Fruit fly (Drosophila melanogaster): ENCODE measurements around the gene veli.

veli gene

DNA sequence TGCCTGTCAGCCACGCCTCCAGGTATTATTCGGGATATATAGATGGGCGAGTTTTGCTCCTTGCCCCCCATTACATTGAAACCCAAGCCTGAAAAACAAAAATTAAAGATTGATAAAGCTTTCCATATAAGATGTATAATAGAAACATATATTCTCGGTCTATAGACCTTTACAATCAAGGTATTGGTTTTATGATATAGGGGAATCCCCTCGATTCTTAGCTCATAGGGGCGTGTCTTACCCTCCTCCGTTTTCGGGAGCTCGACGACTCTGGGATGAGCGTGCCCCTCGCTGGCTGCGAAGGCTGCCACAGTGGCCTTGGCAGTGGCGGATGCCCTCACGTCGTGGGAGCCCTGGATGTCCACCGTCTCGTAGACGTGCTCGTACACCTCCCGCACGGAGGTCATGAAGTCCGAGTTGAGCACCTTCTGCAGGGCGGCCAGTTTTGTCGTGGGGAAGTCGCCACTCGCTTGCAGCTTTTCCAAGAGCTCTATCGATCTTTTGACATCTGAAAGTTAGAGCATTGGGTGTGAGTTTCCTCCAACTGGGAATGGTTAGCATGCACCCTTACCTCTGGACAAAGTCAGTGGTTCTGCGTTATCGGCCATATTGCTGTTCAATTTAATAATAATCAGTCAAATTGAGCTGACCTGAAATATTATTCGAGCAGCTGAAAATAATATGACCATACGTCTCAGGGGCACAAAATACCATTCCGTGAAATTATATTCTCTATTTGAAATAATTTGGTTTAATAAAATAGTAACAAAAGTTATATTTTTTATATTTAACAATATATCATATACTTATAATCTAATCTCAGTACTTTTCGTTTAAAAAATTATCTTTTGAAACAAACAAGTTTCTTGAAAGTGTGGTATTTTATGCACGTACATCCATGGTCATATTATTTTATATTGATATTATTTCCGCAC lies at the start of gene veli, which contains the start of gene PQBP1:
veli (minus strand) TSS at position 685 of the 935 bp plus-strand sequence.
PQBP1 (plus strand) TSS at position 885 of the 935 bp plus-strand sequence.
- TF ChIP-seq fkh (GFP tag; optimal IDR thresholded peaks at IDR 0.05) = peak; percentile 45
- no peak for TF ChIP-seq CG1621 (tag; optimal IDR thresholded peaks at IDR 0.05)

- TF ChIP-seq fd59A (GFP tag; optimal IDR thresholded peaks at IDR 0.05) (no peak), CG15336 (GFP tag; IDR thresholded peaks at IDR 0.05) (no peak), CG16779 (tag; optimal IDR thresholded peaks at IDR 0.05) (no peak), CG1621 (tag; optimal IDR thresholded peaks at IDR 0.05) (no peak), cyc (GFP tag; optimal IDR thresholded peaks at IDR 0.05) (no peak), Ets96B (tag; optimal IDR thresholded peaks at IDR 0.05) (no peak), lz (GFP tag; optimal IDR thresholded peaks at IDR 0.05) (no peak), CG6854 (GFP tag; optimal IDR thresholded peaks at IDR 0.05) (no peak), esn (GFP tag; optimal IDR thresholded peaks at IDR 0.05) (no peak), CG11902 (GFP tag; optimal IDR thresholded peaks at IDR 0.05) (no peak), Smox (GFP tag; optimal IDR thresholded peaks at IDR 0.05) (no peak), Gug (GFP tag; IDR thresholded peaks at IDR 0.05) (no peak), CG11762 (GFP tag; optimal IDR thresholded peaks at IDR 0.05; ENCODE audit: insufficient read depth) (no peak)
These were observed 47.1 kb upstream of the veli start, which contains the start of gene Nepl16 for dm6 chr3R:25112466-25112939. Gene Nepl16, minus strand, starts transcription at chr3R:25112516.

DNA sequence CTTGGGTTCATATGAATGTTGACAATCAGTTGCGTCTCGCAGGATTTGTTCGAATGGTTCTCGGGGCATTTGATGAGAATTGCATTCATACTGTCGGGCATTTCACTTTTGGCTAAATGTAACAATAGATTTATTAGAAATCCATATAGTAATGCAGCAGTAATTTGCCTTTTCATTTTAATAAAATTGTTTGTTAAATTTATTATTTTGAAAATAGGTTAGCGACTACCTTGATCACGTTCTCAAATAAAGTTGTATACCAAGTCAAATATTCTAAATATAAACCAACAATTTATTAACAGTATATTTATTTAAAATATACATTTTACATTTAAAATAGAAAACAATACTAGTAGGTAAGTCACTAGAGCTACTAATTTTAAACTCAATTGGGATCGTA lies 43.5 kb upstream of the veli start, which contains the start of gene CG34027:
CG34027 (minus strand) TSS at position 101 of the 400 bp plus-strand sequence.
- TF ChIP-seq pdm3 (GFP tag; optimal IDR thresholded peaks at IDR 0.05) (no peak), CG1621 (tag; optimal IDR thresholded peaks at IDR 0.05) (no peak), achi (GFP tag; optimal IDR thresholded peaks at IDR 0.05) (no peak)

- no peak for TF ChIP-seq Sox14 (GFP tag; optimal IDR thresholded peaks at IDR 0.05)
- TF ChIP-seq Hr4 (GFP tag; optimal IDR thresholded peaks at IDR 0.05) = no peak
- peak; percentile 57 for TF ChIP-seq vri (GFP tag; optimal IDR thresholded peaks at IDR 0.05)
- TF ChIP-seq CG6276 (GFP tag; optimal IDR thresholded peaks at IDR 0.05) = no peak
These were observed 36.9 kb upstream of the veli start, which contains the start of gene CG45095 for dm6 chr3R:25102253-25102652. Gene CG45095, plus strand, starts transcription at chr3R:25102553.

DNA sequence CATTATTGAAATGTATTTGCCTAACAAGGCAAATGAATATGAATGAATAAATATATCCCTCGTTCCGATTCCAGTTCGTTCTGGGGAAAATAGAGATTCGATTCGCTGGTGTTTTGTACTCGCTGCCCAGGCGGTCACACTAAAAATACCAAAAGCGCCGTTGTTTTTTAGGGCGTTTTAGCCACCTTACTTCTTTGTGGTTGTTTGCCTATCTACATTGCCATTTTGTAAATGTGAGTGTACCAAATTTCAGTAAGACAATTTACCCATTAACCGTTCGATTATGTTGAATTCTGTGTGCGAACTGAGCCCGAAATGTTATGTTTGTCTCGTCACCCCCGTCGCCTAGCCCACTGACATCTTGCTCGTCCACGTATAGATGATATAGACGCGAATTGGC lies 32.1 kb upstream of the veli start, which contains the start of the genes CG33095 and CG33096:
CG33095 (plus strand) TSS at position 187 of the 400 bp plus-strand sequence.
CG33096 (plus strand) TSS at position 187 of the 400 bp plus-strand sequence.
- TF ChIP-seq Sox14 (GFP tag; optimal IDR thresholded peaks at IDR 0.05) (peak; percentile 79), CG8119 (GFP tag; IDR thresholded peaks at IDR 0.05) (no peak)

DNA sequence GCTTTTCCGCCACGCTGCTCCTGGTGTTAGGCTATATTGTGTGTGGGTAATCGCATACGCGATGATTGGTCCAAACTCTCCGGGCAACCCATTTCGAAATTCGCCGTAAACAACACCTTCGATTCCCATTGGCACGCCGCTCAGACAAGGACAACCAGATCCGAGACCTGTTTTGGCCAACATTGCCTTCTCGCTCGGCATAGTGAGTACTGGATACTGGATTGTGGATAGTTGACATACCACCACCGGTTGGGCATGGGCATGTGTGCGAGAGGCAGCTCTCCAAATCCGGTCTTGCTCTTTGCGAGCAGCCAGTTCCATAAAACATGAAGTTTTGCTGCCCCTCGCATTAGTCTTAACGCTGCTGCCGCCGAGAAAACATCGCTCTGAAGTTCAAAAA lies 29.2 kb upstream of the veli start, which contains the start of gene fd96Cb:
fd96Cb (plus strand) TSS at position 374 of the 400 bp plus-strand sequence.
- no peak for TF ChIP-seq CG34406 (GFP tag; optimal IDR thresholded peaks at IDR 0.05)
- peak; percentile 87 for TF ChIP-seq CG1621 (tag; optimal IDR thresholded peaks at IDR 0.05)
- TF ChIP-seq CG32006 (GFP tag; optimal IDR thresholded peaks at IDR 0.05) = no peak
- TF ChIP-seq CG8319 (GFP tag; optimal IDR thresholded peaks at IDR 0.05) = no peak
- TF ChIP-seq Eip93F (GFP tag; optimal IDR thresholded peaks at IDR 0.05) = no peak
- TF ChIP-seq Eip78C (GFP tag) = no peak
- peak in 1 of 2 experiments; percentile 32 for TF ChIP-seq ss (GFP tag; optimal IDR thresholded peaks at IDR 0.05)
- no peak for TF ChIP-seq net (GFP tag; optimal IDR thresholded peaks at IDR 0.05)
- no peak for TF ChIP-seq fd59A (GFP tag; optimal IDR thresholded peaks at IDR 0.05)
- TF ChIP-seq lz (GFP tag; optimal IDR thresholded peaks at IDR 0.05) = no peak

Measured in whole organism, prepupa.